Worm (Caenorhabditis elegans): ENCODE data around the gene acy-3.
A peak's percentile ranks its signal among the peaks of the same experiment; 100 is the strongest.

acy-3 gene

ce11 chrIII:3798416-3798815 is 12.1 kb upstream of the acy-3 start:
- no peak for TF ChIP-seq jun-1 (tag; optimal IDR thresholded peaks at IDR 0.05)
- no peak for TF ChIP-seq unc-98 (GFP tag; IDR thresholded peaks at IDR 0.05)
- no peak for TF ChIP-seq nhr-20 (tag; optimal IDR thresholded peaks at IDR 0.05)
- TF ChIP-seq lin-14 (GFP tag; optimal IDR thresholded peaks at IDR 0.05) = no peak
- TF ChIP-seq ceh-8 (GFP tag; optimal IDR thresholded peaks at IDR 0.05) = no peak
- TF ChIP-seq nhr-47 (tag; optimal IDR thresholded peaks at IDR 0.05) = no peak
- TF ChIP-seq C04F5.9 (tag; optimal IDR thresholded peaks at IDR 0.05) = no peak
- no peak for TF ChIP-seq ces-1 (GFP tag; optimal IDR thresholded peaks at IDR 0.05)
- TF ChIP-seq tlp-1 (tag; optimal IDR thresholded peaks at IDR 0.05) = no peak
- TF ChIP-seq nhr-76 (tag; optimal IDR thresholded peaks at IDR 0.05) = no peak
- TF ChIP-seq hlh-17 (GFP tag; optimal IDR thresholded peaks at IDR 0.05; ENCODE audit: borderline replicate concordance) = no peak
- TF ChIP-seq hlh-4 (tag; optimal IDR thresholded peaks at IDR 0.05) = no peak
- no peak for TF ChIP-seq ztf-4 (tag; optimal IDR thresholded peaks at IDR 0.05)
- TF ChIP-seq aly-2 (tag; optimal IDR thresholded peaks at IDR 0.05) = no peak
- no peak for TF ChIP-seq aha-1 (tag; optimal IDR thresholded peaks at IDR 0.05)
- TF ChIP-seq C16A3.4 (tag; optimal IDR thresholded peaks at IDR 0.05) = no peak
- no peak for TF ChIP-seq ceh-90 (tag; optimal IDR thresholded peaks at IDR 0.05)
- no peak for TF ChIP-seq pqm-1 (tag; optimal IDR thresholded peaks at IDR 0.05)

DNA sequence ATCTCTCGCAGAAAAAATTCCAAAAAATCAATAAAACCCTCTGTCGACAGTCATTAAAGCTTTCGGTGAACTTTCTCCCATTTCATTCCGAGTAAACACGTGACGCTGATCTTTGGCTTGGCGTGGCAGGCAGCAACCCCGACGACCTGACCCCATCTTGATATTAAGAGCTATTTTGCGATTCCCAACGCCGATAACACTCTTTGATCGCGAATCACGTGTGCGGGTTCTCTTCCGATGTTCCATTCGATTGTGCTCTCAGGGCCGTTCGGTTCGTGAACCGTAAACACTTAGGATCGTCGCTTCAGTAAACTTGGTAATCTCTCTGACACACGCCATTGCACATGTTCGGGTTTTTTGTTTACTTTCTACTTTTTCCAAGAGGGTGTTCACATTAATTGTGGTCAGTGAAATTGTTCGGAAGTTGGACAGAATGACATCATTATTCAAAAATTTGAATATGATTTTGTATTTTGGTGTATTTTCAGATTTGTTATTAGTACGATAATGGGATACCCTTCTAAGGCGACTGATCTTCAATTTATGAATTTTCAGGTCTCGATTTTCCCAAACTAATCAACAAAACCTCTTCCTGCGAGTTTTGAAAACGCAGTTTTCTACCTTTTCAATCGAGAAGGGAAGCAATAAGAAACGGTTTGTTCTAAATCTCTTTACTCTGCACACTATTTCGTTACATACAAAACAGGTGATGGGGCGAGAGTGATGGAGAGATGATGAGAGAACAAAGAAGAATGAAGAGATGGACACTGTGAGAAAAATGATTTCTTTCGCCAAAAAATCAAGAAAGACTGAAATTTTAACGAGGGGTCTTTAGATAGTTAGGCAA is 11.1 kb upstream of the acy-3 start:
- TF ChIP-seq ceh-8 (GFP tag; optimal IDR thresholded peaks at IDR 0.05) (no peak), nhr-76 (tag; optimal IDR thresholded peaks at IDR 0.05) (no peak), lsy-2 (tag; optimal IDR thresholded peaks at IDR 0.05) (peak in 1 of 2 experiments; percentile 38), fkh-4 (tag; optimal IDR thresholded peaks at IDR 0.05; ENCODE audit: borderline replicate concordance) (no peak), dpl-1 (GFP tag; optimal IDR thresholded peaks at IDR 0.05) (peak in 1 of 3 experiments; percentile 30), lin-14 (GFP tag; optimal IDR thresholded peaks at IDR 0.05) (peak; percentile 70), C16A3.4 (tag; optimal IDR thresholded peaks at IDR 0.05) (peak; percentile 21), aha-1 (tag; optimal IDR thresholded peaks at IDR 0.05) (no peak), nhr-28 (tag; optimal IDR thresholded peaks at IDR 0.05) (no peak), nhr-90 (tag; optimal IDR thresholded peaks at IDR 0.05; ENCODE audit: poor library complexity) (peak; percentile 41), sptf-1 (tag; optimal IDR thresholded peaks at IDR 0.05) (no peak), pqm-1 (tag; optimal IDR thresholded peaks at IDR 0.05) (no peak), ets-5 (GFP tag; IDR thresholded peaks at IDR 0.05) (no peak), nhr-11 (tag; optimal IDR thresholded peaks at IDR 0.05) (no peak), xbp-1 (tag; optimal IDR thresholded peaks at IDR 0.05) (peak; percentile 12), nhr-12 (tag; optimal IDR thresholded peaks at IDR 0.05) (no peak), mdl-1 (tag; optimal IDR thresholded peaks at IDR 0.05) (peak in 1 of 2 experiments; percentile 74), blmp-1 (tag; optimal IDR thresholded peaks at IDR 0.05) (peak; percentile 98), rnt-1 (tag; optimal IDR thresholded peaks at IDR 0.05) (peak; percentile 33), fkh-8 (tag; optimal IDR thresholded peaks at IDR 0.05) (no peak), ztf-4 (tag; optimal IDR thresholded peaks at IDR 0.05) (peak; percentile 41), elt-2 (tag; optimal IDR thresholded peaks at IDR 0.05) (peak; percentile 7), unc-86 (tag; optimal IDR thresholded peaks at IDR 0.05) (no peak), lin-35 (GFP tag; optimal IDR thresholded peaks at IDR 0.05) (peak in 1 of 2 experiments; percentile 38), snu-23 (GFP tag; optimal IDR thresholded peaks at IDR 0.05) (peak; percentile 49), fkh-10 (GFP tag; optimal IDR thresholded peaks at IDR 0.05) (no peak), ceh-88 (GFP tag; IDR thresholded peaks at IDR 0.05) (no peak), nhr-85 (tag) (peak; percentile 94), elt-3 (tag; optimal IDR thresholded peaks at IDR 0.05) (peak in 2 of 6 experiments; percentile 1 to 20), unc-130 (tag; optimal IDR thresholded peaks at IDR 0.05) (peak; percentile 80), F16B12.6 (tag; optimal IDR thresholded peaks at IDR 0.05) (no peak), fos-1 (tag; optimal IDR thresholded peaks at IDR 0.05) (no peak), nhr-47 (tag; optimal IDR thresholded peaks at IDR 0.05) (peak; percentile 9), Y116A8C.19 (tag; optimal IDR thresholded peaks at IDR 0.05; ENCODE audit: borderline replicate concordance) (no peak), grh-1 (GFP tag; IDR thresholded peaks at IDR 0.05) (peak; percentile 24; the same call in 1 of the 2 replicates), zag-1 (tag; optimal IDR thresholded peaks at IDR 0.05) (no peak), nhr-237 (tag; optimal IDR thresholded peaks at IDR 0.05) (no peak), efl-1 (optimal IDR thresholded peaks at IDR 0.05) (peak in 1 of 2 experiments; percentile 11), efl-1 (GFP tag; optimal IDR thresholded peaks at IDR 0.05 in 1 of 2) (peak in 1 of 2 experiments; percentile 80)
